Worm (Caenorhabditis elegans): ENCODE results near the gene T12D8.9.

- TF ChIP-seq snpc-4 (tag; optimal IDR thresholded peaks at IDR 0.05) (no peak), daf-12 (tag; optimal IDR thresholded peaks at IDR 0.05) (no peak), fkh-10 (GFP tag; optimal IDR thresholded peaks at IDR 0.05) (no peak), jun-1 (tag; optimal IDR thresholded peaks at IDR 0.05) (no peak), lin-29 (GFP tag; IDR thresholded peaks at IDR 0.05) (no peak), fos-1 (tag; optimal IDR thresholded peaks at IDR 0.05) (no peak), hlh-30 (tag; optimal IDR thresholded peaks at IDR 0.05; ENCODE audit: insufficient read depth) (no peak), nhr-11 (tag; optimal IDR thresholded peaks at IDR 0.05) (no peak), madf-5 (GFP tag; IDR thresholded peaks at IDR 0.05) (no peak), saeg-2 (GFP tag; IDR thresholded peaks at IDR 0.05) (no peak), mep-1 (tag; optimal IDR thresholded peaks at IDR 0.05) (no peak), ceh-28 (tag; optimal IDR thresholded peaks at IDR 0.05) (no peak), mxl-2 (GFP tag; conservative IDR thresholded peaks at IDR 0.05) (no peak), vab-7 (GFP tag; IDR thresholded peaks at IDR 0.05) (no peak)
Measured at ce11 chrIII:13656680-13657079, 39.8 kb downstream of the T12D8.9 start.
